Fruit fly (Drosophila melanogaster) whole organism, embryonic: ENCODE results near the gene Miga.

Experiments used
- CG17328 ChIP-seq: fragments of 200-800 bp; sonication (Bioruptor generic); IDR thresholded peaks from 2 replicates; pipeline ENCODE4 v1.3.6; 2022; ENCODE audit warnings: missing biosample characterization, missing genetic modification characterization
- CG9817 ChIP-seq: fragments of 200-800 bp; sonication (Bioruptor generic); optimal IDR thresholded peaks from 2 replicates; lab custom pipeline; 2018; ENCODE audit warnings: missing biosample characterization, mild to moderate bottlenecking, missing genetic modification characterization, moderate library complexity
- Ets65A ChIP-seq: fragments of 200-800 bp; sonication (Bioruptor generic); peaks from one replicate; lab custom pipeline; 2016; ENCODE audit warnings: missing biosample characterization, missing genetic modification characterization
- Usf ChIP-seq: fragments of 200-800 bp; sonication (Bioruptor generic); optimal IDR thresholded peaks from 2 replicates; lab custom pipeline; 2017; ENCODE audit warnings: missing genotype, missing biosample characterization, missing genetic modification characterization
- bsh ChIP-seq, 2 experiments: fragments of 200-800 bp; sonication (Bioruptor generic); optimal IDR thresholded peaks; 2 replicates each; lab custom pipeline; 2017 to 2018; ENCODE audit warnings: mild to moderate bottlenecking in 2 of 2, missing biosample characterization in 2 of 2, missing genetic modification characterization in 2 of 2, moderate library complexity in 1 of 2
- fd64A ChIP-seq: fragments of 200-800 bp; sonication (Bioruptor generic); optimal IDR thresholded peaks from 3 replicates; lab custom pipeline; 2018; ENCODE audit warnings: missing biosample characterization, mild to moderate bottlenecking, missing genetic modification characterization

dm6 chrX:8421449-8421795 lies 16.2 kb downstream of the Miga start:
- TF ChIP-seq CG9817 (tag; lab: Kevin White, UChicago): no peak
- no peak for TF ChIP-seq fd64A (GFP tag; lab: Kevin White, UChicago)
- no peak for TF ChIP-seq Ets65A (GFP tag; lab: Kevin White, UChicago)
- TF ChIP-seq Usf (GFP tag; lab: Kevin White, UChicago): no peak
- TF ChIP-seq bsh (GFP tag; optimal IDR thresholded peaks at IDR 0.05; lab: Kevin White, UChicago): no peak
- no peak for TF ChIP-seq CG17328 (GFP tag; lab: Robert Waterston, UW)
